Worm (Caenorhabditis elegans) whole organism, L1 larva: ENCODE results near the gene msp-64.

Experiments used
- C16A3.4 ChIP-seq: fragments of 150-350 bp; optimal IDR thresholded peaks from 2 replicates; lab custom pipeline; 2014; ENCODE audit warnings: missing biosample characterization, missing genetic modification characterization
- C34B4.2 ChIP-seq: sonication (generic microtip); optimal IDR thresholded peaks from 2 replicates; lab custom pipeline; 2017; ENCODE audit warnings: mild to moderate bottlenecking, missing genetic modification characterization, missing compliant biosample characterization
- F16B12.6 ChIP-seq: fragments of 150-350 bp; optimal IDR thresholded peaks from 2 replicates; lab custom pipeline; 2014; ENCODE audit warnings: missing biosample characterization, missing genetic modification characterization
- Y116A8C.19 ChIP-seq: sonication (generic microtip); optimal IDR thresholded peaks from 2 replicates; lab custom pipeline; 2016; ENCODE audit warnings: missing compliant biosample characterization, missing genetic modification characterization, borderline replicate concordance
- aly-2 ChIP-seq: fragments of 150-350 bp; optimal IDR thresholded peaks from 2 replicates; lab custom pipeline; 2014; ENCODE audit warnings: missing biosample characterization, missing genetic modification characterization
- ama-1 ChIP-seq: fragments of 150-350 bp; optimal IDR thresholded peaks from 2 replicates; lab custom pipeline; 2014
- ceh-63 ChIP-seq: fragments of 200-800 bp; sonication (Bioruptor generic); optimal IDR thresholded peaks from 2 replicates; lab custom pipeline; 2018; ENCODE audit warnings: mild to moderate bottlenecking, missing genetic modification characterization, missing compliant biosample characterization
- ceh-8 ChIP-seq: fragments of 200-800 bp; sonication (Bioruptor generic); optimal IDR thresholded peaks from 2 replicates; lab custom pipeline; 2018; ENCODE audit warnings: mild to moderate bottlenecking, missing genetic modification characterization, moderate library complexity, missing compliant biosample characterization
- ceh-82 ChIP-seq, 3 experiments: fragments of 150-350 bp in 1 of 3; sonication (generic microtip) in 2 of 3; optimal IDR thresholded peaks; 2 replicates each; lab custom pipeline; 2014 to 2017; ENCODE audit warnings: missing biosample characterization in 3 of 3, missing genetic modification characterization in 3 of 3
- ces-1 ChIP-seq: fragments of 150-350 bp; optimal IDR thresholded peaks from 2 replicates; lab custom pipeline; 2014; ENCODE audit warnings: missing biosample characterization, missing genetic modification reagents, missing genetic modification characterization
- efl-3 ChIP-seq: fragments of 200-800 bp; sonication (Bioruptor generic); optimal IDR thresholded peaks from 2 replicates; lab custom pipeline; 2018; ENCODE audit warnings: mild to moderate bottlenecking, missing genetic modification characterization, missing compliant biosample characterization
- egl-13 ChIP-seq: sonication (generic microtip); optimal IDR thresholded peaks from 2 replicates; lab custom pipeline; 2016; ENCODE audit warnings: missing genotype, missing genetic modification reagents, missing genetic modification characterization, missing compliant biosample characterization
- elt-3 ChIP-seq, 6 experiments: fragments of 150-350 bp in 1 of 6; sonication (generic microtip); optimal IDR thresholded peaks; 2 replicates each; lab custom pipeline; 2017 to 2018; ENCODE audit warnings: missing biosample characterization in 6 of 6, missing genetic modification characterization in 6 of 6, inconsistent platforms in 1 of 6
- hlh-17 ChIP-seq: fragments of 200-800 bp; sonication (Bioruptor generic); optimal IDR thresholded peaks from 2 replicates; lab custom pipeline; 2018; ENCODE audit warnings: missing genetic modification characterization, mild to moderate bottlenecking, missing compliant biosample characterization, moderate library complexity, borderline replicate concordance
- hlh-4 ChIP-seq: sonication (generic microtip); optimal IDR thresholded peaks from 2 replicates; lab custom pipeline; 2016; ENCODE audit warnings: mild to moderate bottlenecking, missing genetic modification characterization, missing compliant biosample characterization
- isw-1 ChIP-seq: fragments of 200-800 bp; sonication (Bioruptor generic); IDR thresholded peaks from 2 replicates; pipeline ENCODE4 v1.3.6; 2022; ENCODE audit warnings: missing genetic modification characterization, missing compliant biosample characterization
- lin-14 ChIP-seq: fragments of 200-800 bp; sonication (Bioruptor generic); optimal IDR thresholded peaks from 2 replicates; lab custom pipeline; 2018; ENCODE audit warnings: mild to moderate bottlenecking, missing genetic modification characterization, moderate library complexity, missing compliant biosample characterization
- lin-15B ChIP-seq: fragments of 150-350 bp; sonication (generic microtip); optimal IDR thresholded peaks from 3 replicates; lab custom pipeline; 2014; ENCODE audit warnings: missing biosample characterization, missing genetic modification characterization
- lin-35 ChIP-seq, 2 experiments: fragments of 150-350 bp; optimal IDR thresholded peaks; 2 replicates each; lab custom pipeline; 2014; ENCODE audit warnings: missing biosample characterization in 2 of 2, missing genetic modification characterization in 2 of 2, missing genetic modification reagents in 2 of 2
- lin-39 ChIP-seq: fragments of 150-350 bp; optimal IDR thresholded peaks from 2 replicates; lab custom pipeline; 2014; ENCODE audit warnings: missing biosample characterization, missing genetic modification reagents, missing genetic modification characterization
- lir-3 ChIP-seq: sonication (generic microtip); optimal IDR thresholded peaks from 2 replicates; lab custom pipeline; 2016; ENCODE audit warnings: mild to moderate bottlenecking, missing genetic modification characterization, moderate library complexity, missing compliant biosample characterization; ENCODE audit not compliant: poor library complexity
- lsy-2 ChIP-seq, 2 experiments: fragments of 150-350 bp; optimal IDR thresholded peaks; 2 replicates each; lab custom pipeline; 2014; ENCODE audit warnings: missing biosample characterization in 2 of 2, missing genetic modification characterization in 2 of 2
- mab-9 ChIP-seq: fragments of 200-800 bp; sonication (Bioruptor generic); IDR thresholded peaks from 2 replicates; pipeline ENCODE4 v1.3.6; 2022; ENCODE audit warnings: missing genetic modification reagents, missing genetic modification characterization, missing compliant biosample characterization
- mef-2 ChIP-seq: fragments of 150-350 bp; optimal IDR thresholded peaks from 2 replicates; lab custom pipeline; 2014; ENCODE audit warnings: missing biosample characterization, missing genetic modification characterization
- nhr-12 ChIP-seq: sonication (generic microtip); optimal IDR thresholded peaks from 2 replicates; lab custom pipeline; 2017; ENCODE audit warnings: missing biosample characterization, missing genetic modification characterization
- nhr-19 ChIP-seq: fragments of 200-800 bp; sonication (Bioruptor generic); conservative IDR thresholded peaks from 2 replicates; pipeline ENCODE4 v1.3.6; 2022; ENCODE audit warnings: missing genetic modification characterization, missing compliant biosample characterization
- nhr-20 ChIP-seq: sonication (generic microtip); optimal IDR thresholded peaks from 2 replicates; lab custom pipeline; 2016; ENCODE audit warnings: mild to moderate bottlenecking, missing genetic modification characterization, missing compliant biosample characterization
- nhr-47 ChIP-seq: sonication (generic microtip); optimal IDR thresholded peaks from 2 replicates; lab custom pipeline; 2016; ENCODE audit warnings: mild to moderate bottlenecking, missing genetic modification characterization, moderate library complexity, missing compliant biosample characterization
- nhr-71 ChIP-seq: sonication (generic microtip); optimal IDR thresholded peaks from 2 replicates; lab custom pipeline; 2016; ENCODE audit warnings: mild to moderate bottlenecking, missing genetic modification characterization, moderate library complexity, missing compliant biosample characterization
- nhr-76 ChIP-seq: sonication (generic microtip); optimal IDR thresholded peaks from 2 replicates; lab custom pipeline; 2017; ENCODE audit warnings: missing biosample characterization, missing genetic modification characterization
- nhr-77 ChIP-seq: fragments of 150-350 bp; optimal IDR thresholded peaks from 2 replicates; lab custom pipeline; 2014; ENCODE audit warnings: missing biosample characterization, missing genetic modification characterization
- nhr-84 ChIP-seq: sonication (generic microtip); optimal IDR thresholded peaks from 2 replicates; lab custom pipeline; 2017; ENCODE audit warnings: missing biosample characterization, missing genetic modification characterization
- nhr-85 ChIP-seq: sonication (generic microtip); peaks from one replicate; lab custom pipeline; 2016; ENCODE audit warnings: missing genetic modification characterization, inconsistent platforms, missing compliant biosample characterization
- pag-3 ChIP-seq: sonication (generic microtip); optimal IDR thresholded peaks from 2 replicates; lab custom pipeline; 2017; ENCODE audit warnings: missing genetic modification characterization, mild to moderate bottlenecking, missing compliant biosample characterization, antibody characterized with exemption, borderline replicate concordance; ENCODE audit not compliant: insufficient read depth
- pax-3 ChIP-seq: fragments of 200-800 bp; sonication (Bioruptor generic); optimal IDR thresholded peaks from 2 replicates; lab custom pipeline; 2018; ENCODE audit warnings: mild to moderate bottlenecking, missing genetic modification characterization, moderate library complexity, missing compliant biosample characterization
- pqm-1 ChIP-seq: sonication (generic microtip); optimal IDR thresholded peaks from 3 replicates; lab custom pipeline; 2017; ENCODE audit warnings: missing biosample characterization, missing genetic modification characterization
- snpc-4 ChIP-seq: fragments of 150-350 bp; optimal IDR thresholded peaks from 2 replicates; lab custom pipeline; 2014; ENCODE audit warnings: missing biosample characterization, missing genetic modification characterization
- snu-23 ChIP-seq: sonication (generic microtip); optimal IDR thresholded peaks from 2 replicates; lab custom pipeline; 2016; ENCODE audit warnings: missing genetic modification characterization, missing compliant biosample characterization
- sox-4 ChIP-seq: sonication (generic microtip); optimal IDR thresholded peaks from 2 replicates; lab custom pipeline; 2016; ENCODE audit warnings: missing genetic modification characterization, missing compliant biosample characterization
- swsn-7 ChIP-seq: sonication (generic microtip); optimal IDR thresholded peaks from 2 replicates; lab custom pipeline; 2016; ENCODE audit warnings: missing genetic modification characterization, missing compliant biosample characterization
- tbx-2 ChIP-seq: sonication (generic microtip); optimal IDR thresholded peaks from 2 replicates; lab custom pipeline; 2016; ENCODE audit warnings: missing genetic modification characterization, missing compliant biosample characterization
- unc-130 ChIP-seq: fragments of 150-350 bp; optimal IDR thresholded peaks from 2 replicates; lab custom pipeline; 2017; ENCODE audit warnings: missing biosample characterization, missing genetic modification characterization, inconsistent platforms
- unc-62 ChIP-seq: fragments of 150-350 bp; optimal IDR thresholded peaks from 2 replicates; lab custom pipeline; 2014; ENCODE audit warnings: missing biosample characterization, missing genetic modification reagents, missing genetic modification characterization
- xbp-1 ChIP-seq: sonication (generic microtip); optimal IDR thresholded peaks from 2 replicates; lab custom pipeline; 2016; ENCODE audit warnings: missing genetic modification characterization, missing compliant biosample characterization
- zag-1 ChIP-seq: fragments of 150-350 bp; optimal IDR thresholded peaks from 2 replicates; lab custom pipeline; 2014; ENCODE audit warnings: missing biosample characterization, missing genetic modification characterization
- ztf-11 ChIP-seq, 2 experiments: sonication (generic microtip); optimal IDR thresholded peaks; 2 replicates each; lab custom pipeline; 2016 to 2017; ENCODE audit warnings: missing genetic modification characterization in 2 of 2, missing biosample characterization in 1 of 2, missing compliant biosample characterization in 1 of 2

msp-64 gene

ce11 chrII:5844694-5845129 is 34.6 kb upstream of the msp-64 start (continued):
- TF ChIP-seq lin-14 (peak; percentile 99), ztf-11 (tag; optimal IDR thresholded peaks at IDR 0.05; lab: Kevin White, UChicago) (peak; percentile 93 to 98), ceh-63 (peak; percentile 96), nhr-85 (tag; lab: Kevin White, UChicago) (peak; percentile 100), nhr-84 (tag; lab: Kevin White, UChicago) (peak; percentile 85), zag-1 (tag; lab: Kevin White, UChicago) (peak; percentile 99), nhr-71 (tag; lab: Kevin White, UChicago) (peak; percentile 100), pax-3 (tag; lab: Kevin White, UChicago) (peak; percentile 99), pqm-1 (tag; lab: Kevin White, UChicago) (peak; percentile 76), egl-13 (tag; lab: Kevin White, UChicago) (peak; percentile 99), swsn-7 (tag; lab: Kevin White, UChicago) (peak; percentile 100), elt-3 (tag; optimal IDR thresholded peaks at IDR 0.05; lab: Kevin White, UChicago) (peak in 5 of 6 experiments; percentile 91 to 99 (median 95)), hlh-4 (tag; lab: Kevin White, UChicago) (peak; percentile 79), hlh-17 (GFP tag; lab: Kevin White, UChicago) (peak; percentile 49), unc-62 (GFP tag; lab: Kevin White, UChicago) (no peak), Y116A8C.19 (tag; lab: Kevin White, UChicago) (peak; percentile 48), snpc-4 (peak; percentile 100), mef-2 (tag; lab: Kevin White, UChicago) (peak; percentile 93), ces-1 (GFP tag; lab: Kevin White, UChicago) (peak; percentile 98), sox-4 (tag; lab: Kevin White, UChicago) (peak; percentile 99), pag-3 (tag; lab: Kevin White, UChicago) (peak; percentile 79), lin-39 (tag; lab: Kevin White, UChicago) (peak; percentile 99), aly-2 (tag; lab: Kevin White, UChicago) (peak; percentile 99), unc-130 (peak; percentile 98), efl-3 (GFP tag; lab: Kevin White, UChicago) (peak; percentile 90), C16A3.4 (tag; lab: Kevin White, UChicago) (peak; percentile 99), lir-3 (tag; lab: Kevin White, UChicago) (peak; percentile 96), tbx-2 (tag; lab: Kevin White, UChicago) (peak; percentile 100), ceh-82 (tag; optimal IDR thresholded peaks at IDR 0.05; lab: Kevin White, UChicago) (peak; percentile 95 to 98 (median 98)), lin-15B (tag; lab: Kevin White, UChicago) (peak; percentile 74), ceh-8 (GFP tag; lab: Kevin White, UChicago) (peak; percentile 99)
- TF ChIP-seq, all 84 proteins: peak for 81

ce11 chrII:5841866-5842265 is 31.7 kb upstream of the msp-64 start, which contains the start of gene nep-25:
TSS of gene nep-25 (plus strand) at chrII:5842240.
- TF ChIP-seq xbp-1 (tag; lab: Kevin White, UChicago) = no peak
- no peak for TF ChIP-seq nhr-12 (tag; lab: Kevin White, UChicago)
- no peak for TF ChIP-seq lsy-2 (tag; optimal IDR thresholded peaks at IDR 0.05; lab: Kevin White, UChicago)
- no peak for TF ChIP-seq mef-2 (tag; lab: Kevin White, UChicago)
- TF ChIP-seq nhr-85 (tag; lab: Kevin White, UChicago) = no peak
- no peak for TF ChIP-seq unc-130

ce11 chrII:5841053-5841547 is 31.0 kb upstream of the msp-64 start, which contains the start of gene lec-5:
TSS of gene lec-5 (minus strand) at chrII:5841103.
- TF ChIP-seq snu-23 (GFP tag; lab: Kevin White, UChicago) (peak; percentile 23), elt-3 (tag; optimal IDR thresholded peaks at IDR 0.05; lab: Kevin White, UChicago) (no peak), nhr-71 (tag; lab: Kevin White, UChicago) (peak; percentile 60), tbx-2 (tag; lab: Kevin White, UChicago) (no peak), nhr-76 (tag; lab: Kevin White, UChicago) (no peak), nhr-77 (no peak), unc-62 (GFP tag; lab: Kevin White, UChicago) (no peak), isw-1 (GFP tag; lab: Robert Waterston, UW) (no peak), nhr-84 (tag; lab: Kevin White, UChicago) (no peak), mab-9 (GFP tag; lab: Robert Waterston, UW) (no peak), sox-4 (tag; lab: Kevin White, UChicago) (no peak), pqm-1 (tag; lab: Kevin White, UChicago) (no peak), lin-14 (peak; percentile 72), lin-35 (GFP tag; optimal IDR thresholded peaks at IDR 0.05; lab: Kevin White, UChicago) (no peak), lsy-2 (tag; optimal IDR thresholded peaks at IDR 0.05; lab: Kevin White, UChicago) (peak in 1 of 2 experiments; percentile 47), ama-1 (lab: Kevin White, UChicago) (no peak), Y116A8C.19 (tag; lab: Kevin White, UChicago) (no peak), nhr-20 (peak; percentile 23), efl-3 (GFP tag; lab: Kevin White, UChicago) (no peak), nhr-19 (peak; percentile 38), nhr-47 (tag; lab: Kevin White, UChicago) (no peak), C34B4.2 (tag; lab: Kevin White, UChicago) (no peak), F16B12.6 (tag; lab: Kevin White, UChicago) (no peak)
